Worm (Caenorhabditis elegans) whole organism, midembryonic: Measurements from ENCODE around the gene srsx-15.

Source experiments
- cog-1 ChIP-seq: sonication (generic microtip); optimal IDR thresholded peaks from 2 replicates; lab custom pipeline; 2016; ENCODE audit warnings: missing genetic modification characterization, missing compliant biosample characterization
- flt-1 ChIP-seq: fragments of 200-800 bp; sonication (Bioruptor generic); IDR thresholded peaks from 2 replicates; pipeline ENCODE4 v1.3.6; 2022; ENCODE audit warnings: missing genetic modification characterization, missing compliant biosample characterization
- klf-2 ChIP-seq: fragments of 200-800 bp; sonication (Bioruptor generic); conservative IDR thresholded peaks from 2 replicates; pipeline ENCODE4 v1.3.6; 2022; ENCODE audit warnings: missing genetic modification reagents, missing genetic modification characterization, missing compliant biosample characterization
- ref-1 ChIP-seq: fragments of 200-800 bp; sonication (Bioruptor generic); conservative IDR thresholded peaks from 2 replicates; pipeline ENCODE4 v1.3.6; 2022; ENCODE audit warnings: missing genetic modification reagents, missing genetic modification characterization, missing compliant biosample characterization
- tab-1 ChIP-seq: fragments of 200-800 bp; sonication (Bioruptor generic); IDR thresholded peaks from 2 replicates; pipeline ENCODE4 v1.3.6; 2022; ENCODE audit warnings: missing genetic modification characterization, missing compliant biosample characterization
- ztf-23 ChIP-seq: fragments of 200-800 bp; sonication (Bioruptor generic); IDR thresholded peaks from 2 replicates; pipeline ENCODE4 v1.3.6; 2022; ENCODE audit warnings: missing genetic modification reagents, missing genetic modification characterization, missing compliant biosample characterization
- ztf-29 ChIP-seq: fragments of 200-800 bp; sonication (Bioruptor generic); IDR thresholded peaks from 2 replicates; pipeline ENCODE4 v1.3.6; 2022; ENCODE audit warnings: missing genetic modification reagents, missing genetic modification characterization, missing compliant biosample characterization

ce11 chrIV:5605225-5605624 is 18.4 kb downstream of the srsx-15 start:
- TF ChIP-seq cog-1 = no peak
- TF ChIP-seq ztf-23 (GFP tag; lab: Robert Waterston, UW) = no peak
- TF ChIP-seq klf-2 (GFP tag; lab: Robert Waterston, UW) = no peak
- no peak for TF ChIP-seq ztf-29
- no peak for TF ChIP-seq flt-1 (GFP tag; lab: Robert Waterston, UW)
- no peak for TF ChIP-seq ref-1 (GFP tag; lab: Robert Waterston, UW)
- TF ChIP-seq tab-1 = no peak
